Fruit fly (Drosophila melanogaster) whole organism, wandering third instar larva: ENCODE measurements around the gene CG14787.

Source experiments
- CG9705 ChIP-seq: fragments of 200-800 bp; sonication (Bioruptor generic); optimal IDR thresholded peaks from 2 replicates; lab custom pipeline; 2018; ENCODE audit warnings: missing biosample characterization, mild to moderate bottlenecking, missing genetic modification characterization
- CrebA ChIP-seq: fragments of 200-800 bp; sonication (Bioruptor generic); optimal IDR thresholded peaks from 2 replicates; lab custom pipeline; 2016; ENCODE audit warnings: missing biosample characterization, mild to moderate bottlenecking, missing genetic modification characterization, borderline replicate concordance
- Dfd ChIP-seq: fragments of >200 bp; optimal IDR thresholded peaks from 2 replicates; lab custom pipeline; 2017; ENCODE audit warnings: missing biosample characterization, missing genetic modification characterization
- Hr78 ChIP-seq: fragments of >200 bp; optimal IDR thresholded peaks from 2 replicates; lab custom pipeline; 2017; ENCODE audit warnings: missing biosample characterization, missing genetic modification characterization
- Mio ChIP-seq: sonication (Bioruptor generic); optimal IDR thresholded peaks from 2 replicates; lab custom pipeline; 2016; ENCODE audit warnings: missing biosample characterization, missing genetic modification characterization
- Myc ChIP-seq: fragments of >200 bp; optimal IDR thresholded peaks from 2 replicates; lab custom pipeline; 2017
- OdsH ChIP-seq: fragments of 200-800 bp; sonication (Bioruptor generic); optimal IDR thresholded peaks from 2 replicates; lab custom pipeline; 2016; ENCODE audit warnings: missing biosample characterization, mild to moderate bottlenecking, missing genetic modification characterization
- br ChIP-seq: fragments of 200-800 bp; sonication (Bioruptor generic); optimal IDR thresholded peaks from 2 replicates; lab custom pipeline; 2016; ENCODE audit warnings: missing biosample characterization, missing genetic modification characterization
- dsf ChIP-seq: sonication (Bioruptor generic); optimal IDR thresholded peaks from 2 replicates; lab custom pipeline; 2016; ENCODE audit warnings: missing biosample characterization, missing genetic modification characterization, borderline replicate concordance
- jim ChIP-seq: fragments of 175-275, 200-325 bp; sonication (Bioruptor generic); optimal IDR thresholded peaks from 2 replicates; lab custom pipeline; 2016; ENCODE audit warnings: missing biosample characterization, mild to moderate bottlenecking, missing genetic modification characterization
- lola ChIP-seq: fragments of >200 bp; optimal IDR thresholded peaks from 2 replicates; lab custom pipeline; 2017; ENCODE audit warnings: missing biosample characterization, missing genetic modification characterization
- psq ChIP-seq: fragments of 200-800 bp; sonication (Bioruptor generic); optimal IDR thresholded peaks from 3 replicates; lab custom pipeline; 2017; ENCODE audit warnings: missing biosample characterization, mild to moderate bottlenecking, missing genetic modification characterization, moderate library complexity
- usp ChIP-seq: fragments of >200 bp; optimal IDR thresholded peaks from 2 replicates; lab custom pipeline; 2017; ENCODE audit warnings: missing biosample characterization, missing genetic modification characterization

- peak; percentile 18 for TF ChIP-seq br (GFP tag; lab: Kevin White, UChicago)
- no peak for TF ChIP-seq lola (GFP tag; lab: Kevin White, UChicago)
- TF ChIP-seq Hr78 (GFP tag; lab: Kevin White, UChicago) = no peak
- no peak for TF ChIP-seq jim (GFP tag; lab: Kevin White, UChicago)
- peak; percentile 8 for TF ChIP-seq psq (GFP tag; lab: Kevin White, UChicago)
- TF ChIP-seq CrebA (GFP tag; lab: Kevin White, UChicago) = no peak
- no peak for TF ChIP-seq Dfd
- no peak for TF ChIP-seq usp (GFP tag; lab: Kevin White, UChicago)
- TF ChIP-seq OdsH (GFP tag; lab: Kevin White, UChicago) = no peak
- TF ChIP-seq CG9705 (GFP tag; lab: Kevin White, UChicago) = no peak
- TF ChIP-seq Myc = no peak
- TF ChIP-seq dsf (GFP tag; lab: Kevin White, UChicago) = no peak
- TF ChIP-seq Mio = no peak
Observed at dm6 chrX:1411225-1411932, 50.1 kb downstream of the CG14787 start.
